Worm (Caenorhabditis elegans) whole organism, L3 larva: ENCODE data around the gene lgc-44.

Source experiments
- aly-2 ChIP-seq: fragments of 150-350 bp; optimal IDR thresholded peaks from 2 replicates; lab custom pipeline; 2014; ENCODE audit warnings: missing biosample characterization, missing genetic modification characterization
- ama-1 ChIP-seq: fragments of 150-350 bp; optimal IDR thresholded peaks from 2 replicates; lab custom pipeline; 2018
- elt-3 ChIP-seq, 3 experiments: fragments of 150-350 bp in 1 of 3; sonication (generic microtip) in 2 of 3; optimal IDR thresholded peaks; 2 replicates in 2 of 3; 4 replicates in 1 of 3; lab custom pipeline; 2014 to 2017; ENCODE audit warnings: missing biosample characterization in 3 of 3, missing genetic modification characterization in 3 of 3
- fos-1 ChIP-seq: fragments of 150-350 bp; optimal IDR thresholded peaks from 2 replicates; lab custom pipeline; 2014; ENCODE audit warnings: missing biosample characterization, missing genetic modification characterization
- nfya-1 ChIP-seq: sonication (generic microtip); optimal IDR thresholded peaks from 2 replicates; lab custom pipeline; 2017; ENCODE audit warnings: missing genetic modification characterization, mild to moderate bottlenecking, missing compliant biosample characterization, antibody characterized with exemption, moderate library complexity; ENCODE audit not compliant: insufficient read depth
- nhr-237 ChIP-seq: fragments of 150-350 bp; optimal IDR thresholded peaks from 2 replicates; lab custom pipeline; 2014; ENCODE audit warnings: missing biosample characterization, missing genetic modification characterization
- nhr-28 ChIP-seq: fragments of 150-350 bp; optimal IDR thresholded peaks from 2 replicates; lab custom pipeline; 2014; ENCODE audit warnings: missing biosample characterization, missing genetic modification characterization
- nhr-77 ChIP-seq: fragments of 150-350 bp; optimal IDR thresholded peaks from 2 replicates; lab custom pipeline; 2014; ENCODE audit warnings: missing biosample characterization, missing genetic modification characterization
- tbx-2 ChIP-seq: sonication (generic microtip); optimal IDR thresholded peaks from 2 replicates; lab custom pipeline; 2016; ENCODE audit warnings: mild to moderate bottlenecking, missing genetic modification characterization, missing compliant biosample characterization
- unc-39 ChIP-seq: sonication (generic microtip); optimal IDR thresholded peaks from 4 replicates; lab custom pipeline; 2017; ENCODE audit warnings: missing biosample characterization, missing genetic modification characterization
- unc-62 ChIP-seq: fragments of 150-350 bp; sonication (generic microtip); optimal IDR thresholded peaks from 4 replicates; lab custom pipeline; 2014; ENCODE audit warnings: missing biosample characterization, missing genetic modification reagents, missing genetic modification characterization

ce11 chrV:11676498-11676897 lies 4.1 kb upstream of the lgc-44 start:
- no peak for TF ChIP-seq nhr-237 (tag; lab: Kevin White, UChicago)
- TF ChIP-seq ama-1 (lab: Kevin White, UChicago), result no peak
- TF ChIP-seq tbx-2 (tag; lab: Kevin White, UChicago), result no peak
- no peak for TF ChIP-seq nhr-77 (tag; lab: Kevin White, UChicago)
- no peak for TF ChIP-seq unc-39 (tag; lab: Kevin White, UChicago)
- TF ChIP-seq elt-3 (tag; optimal IDR thresholded peaks at IDR 0.05; lab: Kevin White, UChicago), result no peak
- TF ChIP-seq fos-1, result no peak
- no peak for TF ChIP-seq unc-62 (GFP tag; lab: Kevin White, UChicago)
- TF ChIP-seq nfya-1 (tag; lab: Kevin White, UChicago), result no peak
- TF ChIP-seq aly-2 (tag; lab: Kevin White, UChicago), result no peak
- TF ChIP-seq nhr-28 (tag; lab: Kevin White, UChicago), result no peak
